Worm (Caenorhabditis elegans): Measurements from ENCODE around the gene ZK632.12.

The ZK632.12 gene

DNA sequence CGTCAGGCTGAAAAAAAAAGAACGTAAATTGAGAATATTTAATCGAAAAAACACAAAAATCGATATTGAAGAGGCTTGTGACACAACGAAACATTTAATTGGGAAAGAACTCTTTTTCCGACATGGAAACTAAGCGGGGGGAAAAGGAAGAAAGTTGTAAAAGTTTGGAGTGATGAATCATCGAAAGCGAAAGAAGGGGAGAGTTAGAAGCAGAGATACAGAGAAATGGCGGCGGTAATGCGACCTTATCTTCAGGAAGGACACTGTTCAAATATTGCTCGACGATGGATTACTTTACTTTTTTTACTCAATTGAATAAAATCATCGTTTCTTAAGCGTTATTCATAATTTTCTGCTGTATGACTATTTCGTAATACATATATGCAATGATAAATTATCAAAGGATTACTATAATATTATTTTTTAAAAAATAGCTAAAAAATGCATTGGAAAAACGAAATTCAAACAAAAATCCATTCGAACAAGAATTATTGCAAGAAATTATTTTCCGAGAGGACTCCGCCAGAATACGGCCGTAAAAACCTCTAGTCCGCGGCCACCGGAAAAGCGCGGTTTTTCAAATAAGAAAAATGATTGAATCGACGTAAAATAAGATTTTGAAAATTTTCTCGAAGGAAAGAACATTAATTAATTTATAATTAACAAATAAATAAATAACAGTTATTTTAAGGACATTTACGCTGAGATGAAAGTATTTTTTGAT lies 37.3 kb downstream of the ZK632.12 start, which contains the start of gene dhhc-4 (continued):
- peak; percentile 59 for TF ChIP-seq dpl-1 (GFP tag; optimal IDR thresholded peaks at IDR 0.05)
- TF ChIP-seq K12H6.12 (tag; optimal IDR thresholded peaks at IDR 0.05), result peak; percentile 42
- no peak for TF ChIP-seq cebp-1 (GFP tag; IDR thresholded peaks at IDR 0.05)
- no peak for TF ChIP-seq cebp-1 (tag; optimal IDR thresholded peaks at IDR 0.05)
- TF ChIP-seq zfh-2 (GFP tag; conservative IDR thresholded peaks at IDR 0.05), result no peak
- TF ChIP-seq lir-1 (GFP tag; conservative IDR thresholded peaks at IDR 0.05), result peak; percentile 50
- peak; percentile 37; the same call in 1 of the 2 replicates for TF ChIP-seq madf-8 (GFP tag; conservative IDR thresholded peaks at IDR 0.05)
- 0 out of 2 replicates have a peak, but pooled peaks have one; percentile 41 for TF ChIP-seq rcor-1 (GFP tag; IDR thresholded peaks at IDR 0.05)
- TF ChIP-seq ceh-27 (GFP tag; optimal IDR thresholded peaks at IDR 0.05), result peak; percentile 82
- no peak for TF ChIP-seq egl-44 (GFP tag; IDR thresholded peaks at IDR 0.05)
- TF ChIP-seq tlf-1 (GFP tag; optimal IDR thresholded peaks at IDR 0.05), result peak; percentile 44
- TF ChIP-seq lsl-1 (GFP tag; optimal IDR thresholded peaks at IDR 0.05), result peak; percentile 45
- peak; percentile 43 for TF ChIP-seq xnd-1 (tag; optimal IDR thresholded peaks at IDR 0.05)
- no peak for TF ChIP-seq hmg-1.2 (GFP tag; IDR thresholded peaks at IDR 0.05)

DNA sequence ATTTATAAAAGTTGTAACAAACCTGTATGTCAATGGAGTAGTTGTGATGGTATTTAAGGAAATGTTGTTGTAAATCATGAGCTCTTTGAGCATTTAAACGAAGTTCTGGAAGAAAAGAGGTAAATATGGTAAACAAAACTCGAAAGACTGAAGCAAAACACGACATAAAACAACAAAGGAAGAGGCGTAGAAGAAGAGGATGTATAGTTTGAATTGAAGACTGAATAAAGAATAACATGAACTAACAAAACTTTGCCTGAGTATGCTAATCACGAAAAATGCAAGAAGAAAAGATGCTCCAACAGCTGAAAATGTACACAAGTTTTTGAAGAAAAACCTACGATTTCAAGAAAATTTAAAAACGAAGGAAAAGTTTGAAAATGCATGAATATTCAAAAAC lies 40.4 kb downstream of the ZK632.12 start, which contains the start of gene ZK757.1:
Gene ZK757.1, minus strand, starts transcription at position 101 of the 400 bp plus-strand sequence.
- no peak for TF ChIP-seq aptf-2 (GFP tag; conservative IDR thresholded peaks at IDR 0.05)
- no peak for TF ChIP-seq T07F8.4 (tag; optimal IDR thresholded peaks at IDR 0.05)
- TF ChIP-seq ztf-28 (GFP tag; IDR thresholded peaks at IDR 0.05), result no peak
- TF ChIP-seq madf-8 (GFP tag; conservative IDR thresholded peaks at IDR 0.05), result no peak
- no peak for TF ChIP-seq C06A6.2 (GFP tag; conservative IDR thresholded peaks at IDR 0.05)

DNA sequence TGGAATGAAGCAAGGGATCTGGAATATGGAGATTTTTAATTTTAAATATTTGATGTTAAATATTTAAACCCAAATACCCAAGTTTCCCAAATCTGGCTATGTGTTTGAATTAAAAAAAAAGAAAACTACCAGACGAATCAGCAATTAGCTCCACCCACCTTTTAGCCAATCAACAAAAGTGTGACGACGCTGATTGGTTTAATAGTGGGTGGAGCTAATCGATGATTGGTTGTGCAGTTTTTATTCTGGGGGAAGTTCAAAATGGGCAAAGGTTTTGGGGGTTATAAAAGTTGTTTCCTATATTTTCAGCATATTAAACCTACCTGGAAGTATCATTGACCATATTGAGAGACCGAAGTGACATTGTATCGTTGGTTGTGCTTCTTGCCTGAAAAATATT lies 43.9 kb downstream of the ZK632.12 start:
- TF ChIP-seq madf-3 (GFP tag; IDR thresholded peaks at IDR 0.05) (no peak), fkh-3 (tag; optimal IDR thresholded peaks at IDR 0.05) (no peak), ceh-91 (GFP tag; IDR thresholded peaks at IDR 0.05) (no peak), snpc-1.3 (tag; optimal IDR thresholded peaks at IDR 0.05; ENCODE audit: insufficient read depth) (no peak), ZK185.1 (tag; optimal IDR thresholded peaks at IDR 0.05; ENCODE audit: poor library complexity, severe bottlenecking) (no peak), ama-1 (optimal IDR thresholded peaks at IDR 0.05) (no peak), ama-1 (GFP tag; optimal IDR thresholded peaks at IDR 0.05) (no peak), ztf-18 (tag; optimal IDR thresholded peaks at IDR 0.05) (no peak), dox-1 (GFP tag; IDR thresholded peaks at IDR 0.05) (no peak), pha-4 (tag; optimal IDR thresholded peaks at IDR 0.05) (no peak), Y95B8A.8 (GFP tag; IDR thresholded peaks at IDR 0.05) (no peak), mcd-1 (GFP tag; IDR thresholded peaks at IDR 0.05) (no peak), dpff-1 (tag; optimal IDR thresholded peaks at IDR 0.05) (no peak), somi-1 (GFP tag; optimal IDR thresholded peaks at IDR 0.05) (no peak)

DNA sequence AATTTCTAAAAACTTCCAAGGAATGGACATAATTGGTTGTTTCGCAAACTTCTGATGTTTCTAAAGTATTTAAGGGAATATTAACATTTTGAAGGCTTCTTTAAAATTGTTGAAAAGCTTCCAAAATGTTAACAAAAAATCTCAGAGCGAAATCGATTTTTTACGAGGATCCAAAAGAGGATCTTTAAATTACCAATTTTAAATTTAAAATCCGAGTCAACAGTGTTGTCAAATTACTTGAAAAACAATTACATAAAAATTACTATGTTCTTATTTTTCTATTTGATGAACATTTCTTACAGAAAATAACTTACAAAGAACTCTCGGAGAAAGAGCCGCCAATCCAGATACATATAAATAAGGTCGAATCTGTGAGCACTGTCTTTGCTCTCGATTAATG lies 46.3 kb downstream of the ZK632.12 start, which contains the start of gene ZK757.10:
Gene ZK757.10, plus strand, starts transcription at position 301 of the 400 bp plus-strand sequence.
- TF ChIP-seq tbx-9 (tag; optimal IDR thresholded peaks at IDR 0.05; ENCODE audit: borderline replicate concordance) (no peak), ama-1 (optimal IDR thresholded peaks at IDR 0.05) (no peak), ama-1 (GFP tag; optimal IDR thresholded peaks at IDR 0.05) (no peak), D2030.7 (GFP tag; IDR thresholded peaks at IDR 0.05) (no peak), cebp-2 (GFP tag; IDR thresholded peaks at IDR 0.05) (no peak), lag-1 (GFP tag; IDR thresholded peaks at IDR 0.05) (no peak), F22D6.2 (tag; optimal IDR thresholded peaks at IDR 0.05) (no peak), rec-8 (tag; optimal IDR thresholded peaks at IDR 0.05) (no peak), ceh-27 (GFP tag; optimal IDR thresholded peaks at IDR 0.05) (no peak), madf-8 (GFP tag; conservative IDR thresholded peaks at IDR 0.05) (no peak), akir-1 (GFP tag; optimal IDR thresholded peaks at IDR 0.05) (no peak), Y56A3A.18 (GFP tag; IDR thresholded peaks at IDR 0.05) (no peak), efl-1 (GFP tag; optimal IDR thresholded peaks at IDR 0.05) (no peak), B0019.2 (GFP tag; conservative IDR thresholded peaks at IDR 0.05) (no peak), hrde-1 (tag; optimal IDR thresholded peaks at IDR 0.05; ENCODE audit: borderline replicate concordance) (no peak), Y53G8AR.9 (GFP tag; conservative IDR thresholded peaks at IDR 0.05) (no peak)

All from whole organism, young adult.